Fruit fly (Drosophila melanogaster) Kc167 (cell line): ENCODE data around the gene CG2533.

Experiments used
- Myc ChIP-seq: fragments of >200 bp; optimal IDR thresholded peaks from 2 replicates; lab custom pipeline; 2017; ENCODE audit warnings: missing external identifiers
- Sin3A ChIP-seq: fragments of >200 bp; optimal IDR thresholded peaks from 2 replicates; lab custom pipeline; 2018; ENCODE audit warnings: missing external identifiers
- h ChIP-seq: fragments of >200 bp; optimal IDR thresholded peaks from 3 replicates; lab custom pipeline; 2018; ENCODE audit warnings: missing external identifiers
- insv ChIP-seq: fragments of >200 bp; optimal IDR thresholded peaks from 3 replicates; lab custom pipeline; 2018; ENCODE audit warnings: missing external identifiers
- psq ChIP-seq: fragments of >200 bp; optimal IDR thresholded peaks from 2 replicates; lab custom pipeline; 2017; ENCODE audit warnings: missing external identifiers
- ttk ChIP-seq: sonication (Bioruptor generic); optimal IDR thresholded peaks from 2 replicates; lab custom pipeline; 2017; ENCODE audit warnings: missing external identifiers

CG2533 gene

DNA sequence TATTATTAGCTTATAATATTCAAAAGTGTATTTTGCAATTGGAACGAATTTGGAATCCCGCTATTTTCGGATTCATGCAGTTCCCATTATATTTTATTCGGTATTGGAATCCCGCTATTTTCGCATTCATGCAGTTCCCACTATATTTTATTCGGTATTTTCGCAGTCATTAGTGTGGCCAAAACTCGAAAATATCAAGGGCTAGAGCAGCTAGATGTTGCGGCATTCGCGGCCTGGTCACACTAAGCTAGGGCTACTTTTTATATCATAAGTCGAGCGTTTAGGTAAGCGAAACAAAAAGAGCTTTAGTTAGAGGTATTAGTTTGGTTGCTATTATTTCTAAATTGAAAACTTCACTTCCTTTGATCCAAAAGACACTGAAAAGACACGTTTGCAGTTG is 25.2 kb downstream of the CG2533 start:
- TF ChIP-seq ttk (lab: Kevin White, UChicago), result no peak
- no peak for TF ChIP-seq Sin3A
- no peak for TF ChIP-seq insv (lab: Kevin White, UChicago)
- TF ChIP-seq h, result no peak
- no peak for TF ChIP-seq Myc (lab: Kevin White, UChicago)
- no peak for TF ChIP-seq psq

DNA sequence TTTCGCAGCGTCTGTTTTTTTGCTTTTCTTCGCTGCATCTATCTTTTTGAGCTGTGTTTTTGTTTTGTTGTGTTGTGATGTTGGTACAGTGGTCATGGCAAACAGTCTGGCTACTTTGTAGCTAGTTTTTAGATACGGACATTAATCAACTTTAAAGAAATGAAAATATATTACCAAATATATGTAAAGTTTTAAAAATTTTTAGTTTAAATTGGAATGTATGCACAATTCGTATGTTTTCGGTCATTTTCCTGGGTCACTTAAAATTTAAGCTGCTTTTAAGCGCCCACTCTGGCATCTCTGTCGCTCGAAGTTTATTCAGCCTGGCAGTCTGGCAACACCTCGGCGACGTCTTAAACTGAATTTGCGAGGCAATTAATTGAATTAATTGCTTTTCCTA is 27.5 kb downstream of the CG2533 start, which contains the start of gene CG11695:
Gene CG11695, plus strand, starts transcription at position 344 of the 400 bp plus-strand sequence.
- TF ChIP-seq insv (lab: Kevin White, UChicago) (no peak), ttk (lab: Kevin White, UChicago) (no peak), h (no peak), Sin3A (no peak), Myc (lab: Kevin White, UChicago) (no peak), psq (no peak)

DNA sequence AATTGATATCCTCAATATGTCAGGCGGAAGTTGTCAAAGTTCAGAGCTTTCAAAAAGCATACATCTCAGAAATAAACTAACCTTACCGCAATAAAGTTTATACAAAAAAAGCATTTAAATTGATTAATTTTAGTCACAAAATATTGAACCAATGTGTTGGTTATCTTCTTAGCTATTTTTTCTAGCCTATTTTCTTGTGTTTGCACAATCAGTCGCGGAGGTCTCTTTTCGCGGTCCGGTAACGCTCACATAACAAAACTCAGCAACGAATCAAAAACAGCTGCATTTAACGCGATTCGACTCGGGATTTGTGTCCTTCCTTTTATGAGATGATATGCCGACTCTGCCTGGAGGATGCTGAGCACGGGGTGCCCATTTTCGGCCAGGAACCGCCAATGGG is 30.5 kb downstream of the CG2533 start, which contains the start of gene CG11696:
Gene CG11696, plus strand, starts transcription at position 203 of the 400 bp plus-strand sequence.
- TF ChIP-seq h (no peak), insv (lab: Kevin White, UChicago) (no peak), psq (no peak), Sin3A (no peak), Myc (lab: Kevin White, UChicago) (no peak), ttk (lab: Kevin White, UChicago) (no peak)

DNA sequence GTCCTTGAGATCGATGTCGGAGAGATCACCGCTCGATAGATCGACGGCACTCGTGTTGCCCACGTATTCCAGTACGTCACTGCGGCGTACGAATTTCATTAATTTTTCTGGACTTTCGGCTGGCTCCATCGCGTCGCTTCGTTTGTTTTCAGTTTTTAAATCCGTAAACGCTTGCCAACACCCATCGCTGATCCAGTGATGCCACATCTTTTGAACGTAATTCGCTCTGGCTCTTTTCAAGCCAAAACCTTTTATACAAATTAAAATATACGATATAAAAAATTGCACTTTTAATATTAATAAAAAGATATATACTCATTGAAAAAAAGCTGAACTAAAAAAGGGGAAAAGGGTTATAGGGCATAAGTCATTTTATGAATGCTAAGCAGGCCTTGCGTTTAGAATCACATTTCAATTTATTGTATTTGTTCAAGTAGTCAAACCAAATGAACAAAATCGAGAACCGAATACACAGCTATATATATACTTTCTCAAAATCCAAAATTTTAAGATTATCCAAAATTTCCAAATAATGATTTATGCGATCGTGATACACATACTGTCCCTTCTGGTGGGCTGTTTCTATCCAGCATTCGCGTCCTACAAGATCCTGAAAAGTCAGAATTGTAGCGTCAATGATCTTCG is 31.6 kb downstream of the CG2533 start, which contains the start of the genes Kmn1 and Reepl1:
Gene Kmn1, minus strand, starts transcription at position 173 of the 645 bp plus-strand sequence.
Gene Reepl1, plus strand, starts transcription at position 438 of the 645 bp plus-strand sequence.
- TF ChIP-seq h (no peak), Myc (lab: Kevin White, UChicago) (no peak), Sin3A (no peak), ttk (lab: Kevin White, UChicago) (no peak), insv (lab: Kevin White, UChicago) (no peak), psq (no peak)

DNA sequence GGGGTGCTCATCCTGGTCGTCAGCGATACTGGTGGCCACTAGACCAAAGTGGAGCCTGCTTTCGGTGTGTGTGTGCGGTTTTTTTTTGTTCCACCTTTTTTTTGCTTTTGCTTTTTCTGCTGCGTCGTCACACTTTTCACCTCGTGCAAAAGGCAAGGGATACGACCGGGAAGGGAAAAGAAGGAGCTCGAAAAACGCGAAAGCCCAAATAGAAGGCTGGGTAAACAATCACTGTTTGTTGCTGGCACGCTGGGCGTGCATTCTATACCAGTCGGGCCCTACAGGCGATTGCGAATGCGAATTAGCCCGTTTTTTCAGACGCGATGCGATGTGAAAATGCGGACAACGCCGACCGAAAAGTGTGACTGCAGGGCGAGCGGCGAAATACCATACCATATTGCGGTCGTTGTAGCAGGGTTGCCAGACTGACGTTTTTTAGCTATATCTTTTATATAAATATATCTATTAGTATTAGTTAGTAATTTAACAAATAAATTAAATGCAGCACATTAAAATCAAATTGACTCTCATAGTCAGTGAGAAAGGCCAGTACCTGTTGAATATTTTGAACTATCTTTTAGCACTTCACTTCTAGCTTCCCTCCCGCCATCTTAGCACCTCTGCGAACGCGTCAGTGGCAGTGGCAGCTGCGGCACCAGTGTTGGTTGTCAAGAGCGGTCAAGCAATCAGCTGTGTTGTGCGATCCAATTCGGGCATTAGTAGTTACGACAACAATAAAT is 33.9 kb downstream of the CG2533 start, which contains the start of the genes Polr2A and CG11699:
Gene Polr2A, minus strand, starts transcription at position 371 of the 740 bp plus-strand sequence.
Gene CG11699, plus strand, starts transcription at position 666 of the 740 bp plus-strand sequence.
- TF ChIP-seq psq (no peak), insv (lab: Kevin White, UChicago) (no peak), ttk (lab: Kevin White, UChicago) (no peak), h (no peak), Myc (lab: Kevin White, UChicago) (no peak), Sin3A (no peak)

DNA sequence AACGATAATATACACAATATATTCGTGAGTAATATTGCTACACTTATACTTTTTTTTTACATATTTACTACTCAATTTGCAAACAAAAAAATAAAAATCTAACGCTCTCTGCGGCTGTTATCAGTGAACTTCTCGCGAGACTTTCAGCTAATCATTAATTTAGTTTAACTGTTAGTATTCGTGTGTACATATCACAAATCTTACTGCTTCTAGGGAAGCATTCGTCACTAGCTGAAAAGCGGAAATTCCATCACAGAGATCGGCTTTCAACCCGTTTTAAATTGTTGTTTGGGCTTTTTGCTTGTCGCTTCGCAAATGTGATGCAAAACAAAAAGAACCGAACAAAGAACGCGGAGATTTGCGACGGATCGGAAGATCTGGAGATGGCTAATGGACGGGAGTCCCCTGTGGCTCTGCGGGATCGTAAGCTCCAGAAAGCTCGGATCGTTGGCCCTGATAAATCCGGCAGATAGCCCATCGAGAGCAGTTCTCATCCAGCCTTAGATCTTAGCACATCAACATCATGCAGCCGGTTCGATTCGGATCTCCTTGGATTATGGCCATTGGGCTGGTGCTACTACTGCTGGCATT is 42.4 kb downstream of the CG2533 start, which contains the start of gene PGRP-SA:
Gene PGRP-SA, plus strand, starts transcription at position 194 of the 591 bp plus-strand sequence.
- TF ChIP-seq Sin3A (no peak), h (no peak), Myc (lab: Kevin White, UChicago) (no peak), ttk (lab: Kevin White, UChicago) (no peak), insv (lab: Kevin White, UChicago) (no peak), psq (no peak)

DNA sequence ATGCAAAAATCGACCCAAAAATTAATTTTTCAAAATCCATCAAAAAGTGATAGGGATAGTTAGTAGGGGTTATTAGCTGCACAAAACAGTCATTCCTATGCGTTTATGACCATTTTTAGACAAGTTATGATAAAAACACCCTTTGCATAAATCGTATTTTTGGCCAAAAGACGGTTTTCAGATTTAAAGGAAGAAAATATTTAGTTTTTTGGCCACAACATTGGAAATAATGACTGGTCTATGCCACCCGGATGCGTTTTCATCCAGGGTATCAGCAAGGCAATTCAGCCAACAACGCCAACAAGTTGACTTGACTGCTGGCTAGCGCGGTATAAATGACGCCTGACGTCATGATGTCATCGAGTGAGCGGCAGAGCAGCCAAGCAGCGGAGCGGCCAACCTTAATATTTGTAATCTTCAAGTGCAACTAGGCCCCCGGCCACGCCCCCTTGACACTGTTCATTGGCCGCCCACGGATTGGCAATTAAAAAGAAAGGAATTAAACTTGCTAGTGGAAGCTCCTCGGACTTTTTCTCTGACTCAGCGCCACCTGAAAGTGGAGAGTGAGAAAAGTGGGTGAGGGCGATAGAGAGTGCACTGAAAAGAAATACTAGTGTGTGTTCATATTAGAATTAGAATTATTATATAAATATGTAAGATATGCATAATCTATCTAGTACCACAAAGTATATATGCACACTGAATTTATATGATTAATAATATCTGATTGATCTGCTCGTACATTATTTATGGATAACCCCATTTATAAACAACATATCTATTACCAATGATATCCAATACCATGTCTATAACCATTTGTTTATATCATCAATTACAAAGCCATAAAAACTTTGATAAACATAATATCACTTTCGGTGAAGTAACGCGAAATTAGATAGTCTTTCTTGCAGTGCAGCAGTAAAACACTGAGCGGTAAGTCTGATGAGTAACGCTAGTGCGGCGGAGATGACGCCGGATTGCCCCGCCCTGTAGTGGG is 44.0 kb downstream of the CG2533 start:
- no peak for TF ChIP-seq psq
- TF ChIP-seq ttk (lab: Kevin White, UChicago), result no peak
- TF ChIP-seq Sin3A, result no peak
- no peak for TF ChIP-seq Myc (lab: Kevin White, UChicago)
- no peak for TF ChIP-seq h
- TF ChIP-seq insv (lab: Kevin White, UChicago), result no peak

DNA sequence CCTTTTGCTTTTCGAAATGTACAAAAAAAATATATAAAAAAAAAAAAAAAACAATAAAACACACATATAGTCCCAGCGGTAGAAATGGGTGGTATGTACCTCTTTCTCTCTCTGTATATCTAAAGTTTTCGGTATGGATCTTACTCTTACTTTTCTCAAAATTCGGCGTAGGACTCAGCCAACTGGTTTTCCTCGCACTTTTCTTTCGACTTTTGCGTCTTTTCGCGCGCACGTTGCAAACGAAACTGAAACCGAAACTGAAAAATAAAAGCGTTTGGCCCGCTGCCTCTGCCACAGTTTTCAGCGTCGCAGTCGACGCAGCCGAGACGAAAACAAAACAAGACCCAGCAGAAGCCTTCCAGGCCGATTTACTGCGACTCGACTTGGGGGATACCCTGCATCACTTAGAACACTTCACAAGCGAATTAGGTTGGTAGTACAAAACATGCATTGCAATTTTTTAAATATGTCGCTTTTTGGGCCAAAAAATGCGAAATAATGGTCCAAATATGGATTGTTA is 45.5 kb downstream of the CG2533 start, which contains the start of gene CG1572:
Gene CG1572, minus strand, starts transcription at position 266 of the 520 bp plus-strand sequence.
- no peak for TF ChIP-seq insv (lab: Kevin White, UChicago)

DNA sequence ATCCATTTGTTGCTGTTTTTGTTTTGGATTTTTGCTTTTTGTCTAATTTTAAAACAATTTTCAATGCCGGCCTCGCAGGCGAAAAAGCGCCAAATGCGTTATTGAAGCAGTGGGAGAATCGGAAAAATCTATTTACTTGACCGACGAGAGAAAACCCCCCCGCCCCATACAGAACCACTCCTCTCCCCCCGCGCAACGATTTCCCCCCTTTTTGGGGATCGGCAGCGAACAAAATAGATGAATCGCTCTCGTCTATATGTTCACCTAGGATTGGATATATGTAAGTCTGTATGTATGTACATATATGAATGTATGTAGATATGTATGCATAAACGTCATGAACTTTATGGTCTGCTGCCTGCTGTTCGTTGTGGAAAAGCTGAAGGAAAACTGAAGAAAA is 47.2 kb downstream of the CG2533 start:
- TF ChIP-seq insv (lab: Kevin White, UChicago) (no peak), ttk (lab: Kevin White, UChicago) (no peak), psq (no peak), Myc (lab: Kevin White, UChicago) (no peak), Sin3A (no peak), h (no peak)

DNA sequence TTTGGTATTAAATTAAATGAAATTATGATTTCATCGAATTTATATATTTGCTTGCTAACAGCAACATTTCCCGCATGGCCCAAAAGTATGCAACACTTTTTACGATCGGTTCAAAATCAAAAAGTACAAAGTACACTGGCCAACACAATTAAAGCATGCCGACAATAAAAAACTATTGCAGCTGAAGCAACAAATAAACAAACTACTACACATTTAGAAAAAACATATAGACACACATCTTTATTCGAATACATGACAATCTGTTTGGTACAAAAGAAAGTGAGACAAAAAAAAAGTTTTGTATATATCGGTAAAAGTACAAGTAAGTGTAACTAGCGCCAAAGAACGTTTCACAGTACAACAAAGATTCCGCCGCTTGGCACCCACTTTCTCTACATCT is 48.9 kb downstream of the CG2533 start:
- no peak for TF ChIP-seq ttk (lab: Kevin White, UChicago)
